Worm (Caenorhabditis elegans) whole organism, early embryonic: ENCODE results near the gene C28A5.2.

ENCODE experiments used
- ama-1 ChIP-seq: fragments of 150-350 bp; optimal IDR thresholded peaks from 2 replicates; lab custom pipeline; 2014
- ets-7 ChIP-seq: sonication (generic microtip); optimal IDR thresholded peaks from 2 replicates; lab custom pipeline; 2016; ENCODE audit warnings: missing genotype, missing genetic modification characterization, missing compliant biosample characterization

- TF ChIP-seq ama-1 (lab: Kevin White, UChicago), result no peak
- no peak for TF ChIP-seq ets-7 (tag; lab: Kevin White, UChicago)
These were observed 15.6 kb upstream of the C28A5.2 start for ce11 chrIII:4454919-4455318.
